Worm (Caenorhabditis elegans) whole organism, L4 larva: ENCODE measurements around the gene F53B1.3.

Experiments used
- F49E8.2 ChIP-seq: sonication (generic microtip); optimal IDR thresholded peaks from 2 replicates; lab custom pipeline; 2016; ENCODE audit warnings: missing compliant biosample characterization, mild to moderate bottlenecking, missing genetic modification characterization, borderline replicate concordance
- R02D3.7 ChIP-seq: fragments of 150-350 bp; sonication (generic microtip); optimal IDR thresholded peaks from 3 replicates; lab custom pipeline; 2014; ENCODE audit warnings: missing biosample characterization, missing genetic modification characterization
- ZK546.5 ChIP-seq, 2 experiments: sonication (generic microtip); optimal IDR thresholded peaks; 2 replicates each; lab custom pipeline; 2017; ENCODE audit warnings: missing biosample characterization in 2 of 2, missing genetic modification characterization in 2 of 2
- attf-4 ChIP-seq: sonication (generic microtip); optimal IDR thresholded peaks from 3 replicates; lab custom pipeline; 2017; ENCODE audit warnings: missing biosample characterization, missing genetic modification characterization
- daf-8 ChIP-seq: fragments of 200-800 bp; sonication (Bioruptor generic); IDR thresholded peaks from 2 replicates; pipeline ENCODE4 v1.3.6; 2022; ENCODE audit warnings: missing genetic modification characterization, missing compliant biosample characterization
- dmd-8 ChIP-seq: fragments of 200-800 bp; sonication (Bioruptor generic); IDR thresholded peaks from 2 replicates; pipeline ENCODE4 v1.3.6; 2022; ENCODE audit warnings: missing genetic modification characterization, missing compliant biosample characterization
- madf-9 ChIP-seq: fragments of 200-800 bp; sonication (Bioruptor generic); conservative IDR thresholded peaks from 2 replicates; pipeline ENCODE4 v1.3.6; 2022; ENCODE audit warnings: missing genetic modification reagents, missing genetic modification characterization, missing compliant biosample characterization
- mxl-3 ChIP-seq: fragments of 200-800 bp; sonication (Bioruptor generic); optimal IDR thresholded peaks from 2 replicates; lab custom pipeline; 2018; ENCODE audit warnings: mild to moderate bottlenecking, missing genetic modification characterization, missing compliant biosample characterization
- nhr-11 ChIP-seq: fragments of 150-350 bp; optimal IDR thresholded peaks from 2 replicates; lab custom pipeline; 2014; ENCODE audit warnings: missing biosample characterization, missing genetic modification characterization
- zfp-3 ChIP-seq: fragments of 200-800 bp; sonication (Bioruptor generic); conservative IDR thresholded peaks from 2 replicates; pipeline ENCODE4 v1.3.6; 2022; ENCODE audit warnings: missing genetic modification reagents, missing genetic modification characterization, missing compliant biosample characterization
- ztf-7 ChIP-seq: fragments of 150-350 bp; optimal IDR thresholded peaks from 2 replicates; lab custom pipeline; 2014; ENCODE audit warnings: missing biosample characterization, missing genetic modification characterization

DNA sequence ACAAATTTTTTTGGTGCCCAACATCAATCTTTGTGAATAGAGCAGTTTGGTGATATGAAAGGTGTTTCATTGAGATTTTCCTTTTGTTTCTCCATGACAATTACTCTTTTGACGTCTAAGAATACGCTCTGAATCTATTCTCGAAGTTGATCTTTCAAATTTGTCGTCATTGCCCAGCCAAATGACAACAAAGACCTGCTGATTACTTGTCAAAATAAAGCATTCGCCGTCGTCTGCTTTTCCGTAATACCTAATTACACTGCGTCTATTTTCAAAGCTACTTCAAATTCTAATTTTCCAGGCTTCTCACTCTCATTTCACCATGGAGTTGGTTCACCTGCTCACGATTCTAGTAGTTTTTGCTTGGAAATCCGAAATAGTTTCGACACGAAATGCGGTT is at the start of gene F53B1.3:
- TF ChIP-seq R02D3.7 (tag; lab: Kevin White, UChicago) (no peak), F49E8.2 (tag; lab: Kevin White, UChicago) (no peak), mxl-3 (GFP tag; lab: Kevin White, UChicago) (no peak), madf-9 (no peak), nhr-11 (tag; lab: Kevin White, UChicago) (no peak), ZK546.5 (tag; optimal IDR thresholded peaks at IDR 0.05; lab: Kevin White, UChicago) (no peak), attf-4 (tag; lab: Kevin White, UChicago) (no peak), daf-8 (GFP tag; lab: Robert Waterston, UW) (no peak), zfp-3 (no peak), dmd-8 (GFP tag; lab: Robert Waterston, UW) (no peak), ztf-7 (tag; lab: Kevin White, UChicago) (no peak)
